Fruit fly (Drosophila melanogaster) whole organism, embryonic: ENCODE results near the gene LysD.
A peak's percentile ranks its signal among the peaks of the same experiment; 100 is the strongest.

Experiments
- Abd-B ChIP-seq: fragments of 200-800 bp; sonication (Bioruptor generic); optimal IDR thresholded peaks from 2 replicates; lab custom pipeline; 2018; ENCODE audit warnings: missing biosample characterization, mild to moderate bottlenecking, missing genetic modification characterization, moderate library complexity
- CG13296 ChIP-seq: fragments of 200-800 bp; sonication (Bioruptor generic); optimal IDR thresholded peaks from 3 replicates; lab custom pipeline; 2018; ENCODE audit warnings: missing biosample characterization, mild to moderate bottlenecking, missing genetic modification characterization
- CG16813 ChIP-seq: fragments of 200-800 bp; sonication (Bioruptor generic); IDR thresholded peaks from 3 replicates; pipeline ENCODE4 v1.3.6; 2022; ENCODE audit warnings: missing biosample characterization, missing genetic modification characterization; ENCODE audit not compliant: partially characterized antibody
- CG17829 ChIP-seq: fragments of 200-800 bp; optimal IDR thresholded peaks from 2 replicates; lab custom pipeline; 2019; ENCODE audit warnings: missing biosample characterization, mild to moderate bottlenecking, missing genetic modification characterization, moderate library complexity
- CG2199 ChIP-seq: fragments of 200-800 bp; sonication (Bioruptor generic); IDR thresholded peaks from 3 replicates; pipeline ENCODE4 v1.3.6; 2022; ENCODE audit warnings: missing biosample characterization, missing genetic modification characterization
- CG4328 ChIP-seq: fragments of 200-800 bp; sonication (Bioruptor generic); optimal IDR thresholded peaks from 3 replicates; lab custom pipeline; 2017; ENCODE audit warnings: missing biosample characterization, missing genetic modification reagents, missing genetic modification characterization
- Dip3 ChIP-seq: fragments of 200-800 bp; sonication (Bioruptor generic); optimal IDR thresholded peaks from 3 replicates; lab custom pipeline; 2016; ENCODE audit warnings: missing biosample characterization, missing genetic modification characterization
- ac ChIP-seq: fragments of 200-800 bp; sonication (Bioruptor generic); optimal IDR thresholded peaks from 3 replicates; lab custom pipeline; 2017; ENCODE audit warnings: missing biosample characterization, mild to moderate bottlenecking, missing genetic modification characterization
- cad ChIP-seq: fragments of >200 bp; optimal IDR thresholded peaks from 2 replicates; lab custom pipeline; 2017; ENCODE audit warnings: missing biosample characterization, missing genetic modification characterization
- gcm ChIP-seq: fragments of 200-800 bp; sonication (Bioruptor generic); optimal IDR thresholded peaks from 2 replicates; lab custom pipeline; 2019; ENCODE audit warnings: missing biosample characterization, mild to moderate bottlenecking, missing genetic modification characterization, moderate library complexity
- klu ChIP-seq: fragments of 200-800 bp; sonication (Bioruptor generic); IDR thresholded peaks from 2 replicates; pipeline ENCODE4 v1.3.6; 2022; ENCODE audit warnings: missing biosample characterization, missing genetic modification characterization
- sob ChIP-seq: fragments of 200-800 bp; sonication (Bioruptor generic); IDR thresholded peaks from 2 replicates; pipeline ENCODE4 v1.3.6; 2022; ENCODE audit warnings: missing biosample characterization, missing genetic modification characterization

DNA sequence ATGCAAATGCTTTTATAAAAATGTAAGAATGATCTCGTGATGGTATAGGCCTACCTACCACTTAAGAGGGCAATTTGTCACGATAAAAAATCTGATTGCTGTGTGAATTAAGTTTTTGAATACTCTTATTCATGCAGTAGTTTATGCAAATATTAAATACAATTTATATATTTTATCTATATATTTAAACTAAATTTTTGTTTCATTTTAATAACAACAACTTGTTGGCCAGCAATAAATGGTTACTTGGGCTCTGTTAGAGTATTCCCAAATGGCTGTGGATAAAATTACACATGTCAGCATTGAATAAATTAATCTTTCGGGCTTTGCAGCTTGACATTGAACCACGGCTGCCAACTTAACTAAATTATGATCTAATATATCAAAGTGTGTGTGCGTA lies 47.6 kb upstream of the LysD start:
- TF ChIP-seq sob (peak; percentile 49; the same call in 1 of the 2 replicates), CG13296 (GFP tag; lab: Kevin White, UChicago) (peak; percentile 37), cad (GFP tag; lab: Kevin White, UChicago) (no peak), gcm (GFP tag; lab: Kevin White, UChicago) (no peak), CG17829 (no peak), CG4328 (GFP tag; lab: Kevin White, UChicago) (no peak), ac (GFP tag; lab: Kevin White, UChicago) (no peak), CG2199 (no peak), Dip3 (GFP tag; lab: Kevin White, UChicago) (no peak), CG16813 (no peak), klu (no peak), Abd-B (GFP tag; lab: Kevin White, UChicago) (peak; percentile 4)
